Worm (Caenorhabditis elegans) whole organism, mixed stage, embryonic: ENCODE measurements around the gene srx-67.

ENCODE experiments used
- lsy-2 ChIP-seq: fragments of 150-350 bp; optimal IDR thresholded peaks from 2 replicates; lab custom pipeline; 2014; ENCODE audit warnings: missing biosample characterization, missing genetic modification characterization
- snpc-4 ChIP-seq: fragments of 150-350 bp; optimal IDR thresholded peaks from 2 replicates; lab custom pipeline; 2014; ENCODE audit warnings: missing biosample characterization, missing genetic modification characterization
- ztf-11 ChIP-seq: fragments of 150-350 bp; optimal IDR thresholded peaks from 2 replicates; lab custom pipeline; 2014; ENCODE audit warnings: missing biosample characterization, missing genetic modification characterization

DNA sequence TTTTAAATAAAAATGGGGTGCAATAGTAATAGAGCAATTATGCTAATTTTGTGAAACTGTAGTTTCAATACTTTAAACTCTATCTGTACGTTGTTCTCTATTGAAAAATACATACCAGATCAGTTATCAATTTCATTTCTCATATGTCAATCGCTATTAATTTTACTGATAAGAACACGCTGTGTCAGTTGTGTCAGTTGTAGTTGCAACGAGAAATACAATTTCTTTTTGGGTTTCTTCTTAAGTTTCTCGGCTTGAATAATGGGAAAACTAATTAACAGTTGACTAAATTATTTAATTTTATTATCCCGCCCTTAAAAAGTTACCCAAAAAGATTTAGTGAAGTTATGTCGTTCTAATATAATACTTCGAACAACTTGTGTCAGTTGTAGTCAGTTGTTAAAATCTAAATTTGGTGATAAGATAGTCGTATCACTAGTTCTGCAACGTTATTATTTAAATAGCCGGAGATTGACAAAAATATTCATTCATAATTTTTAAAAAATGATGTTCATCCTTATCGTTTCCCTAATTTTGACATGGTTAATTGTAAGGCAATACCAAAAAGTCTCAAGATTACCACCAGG lies 19.4 kb downstream of the srx-67 start, which contains the start of gene cyp-35A5:
- TF ChIP-seq ztf-11 (tag; lab: Kevin White, UChicago) (no peak), lsy-2 (no peak), snpc-4 (tag; lab: Kevin White, UChicago) (no peak)
